Worm (Caenorhabditis elegans): ENCODE results near the gene T28C6.3.

- TF ChIP-seq zip-8 (tag; optimal IDR thresholded peaks at IDR 0.05) (no peak), sptf-1 (tag; optimal IDR thresholded peaks at IDR 0.05) (no peak), lsy-2 (tag; optimal IDR thresholded peaks at IDR 0.05) (no peak), snpc-4 (tag; optimal IDR thresholded peaks at IDR 0.05) (no peak), elt-3 (tag; optimal IDR thresholded peaks at IDR 0.05) (no peak), lin-13 (tag; optimal IDR thresholded peaks at IDR 0.05) (no peak), bed-3 (GFP tag; optimal IDR thresholded peaks at IDR 0.05) (no peak), unc-120 (tag; optimal IDR thresholded peaks at IDR 0.05; ENCODE audit: poor library complexity, severe bottlenecking) (peak; percentile 59), hlh-1 (tag; optimal IDR thresholded peaks at IDR 0.05) (peak; percentile 87)
Measured at ce11 chrIV:8813614-8814013, 6.5 kb upstream of the T28C6.3 start, which contains the start of gene exc-5.

Measured in whole organism, mixed stage, embryonic.